Worm (Caenorhabditis elegans) whole organism, L3 larva: ENCODE data around the gene sbsp-1.
A peak's percentile ranks its signal among the peaks of the same experiment; 100 is the strongest.
"Not testable (repeated sequence)": the region's sequence is repeated elsewhere in the genome, so short reads cannot be mapped to it uniquely, and the experiment has no call there.

Experiments
- R02D3.7 ChIP-seq: fragments of 150-350 bp; optimal IDR thresholded peaks from 2 replicates; lab custom pipeline; 2014; ENCODE audit warnings: missing biosample characterization, missing genetic modification characterization
- ZK546.5 ChIP-seq: sonication (generic microtip); optimal IDR thresholded peaks from 2 replicates; lab custom pipeline; 2017; ENCODE audit warnings: missing biosample characterization, missing genetic modification characterization
- aly-2 ChIP-seq: fragments of 150-350 bp; optimal IDR thresholded peaks from 2 replicates; lab custom pipeline; 2014; ENCODE audit warnings: missing biosample characterization, missing genetic modification characterization
- ceh-28 ChIP-seq: fragments of 150-350 bp; optimal IDR thresholded peaks from 2 replicates; lab custom pipeline; 2014; ENCODE audit warnings: missing biosample characterization, missing genetic modification reagents, missing genetic modification characterization
- egl-27 ChIP-seq: sonication (generic microtip); optimal IDR thresholded peaks from 4 replicates; lab custom pipeline; 2017; ENCODE audit warnings: missing biosample characterization, missing genetic modification reagents, missing genetic modification characterization
- egl-5 ChIP-seq: fragments of 150-350 bp; optimal IDR thresholded peaks from 2 replicates; lab custom pipeline; 2017; ENCODE audit warnings: missing biosample characterization, missing genetic modification reagents, missing genetic modification characterization, inconsistent platforms
- elt-1 ChIP-seq: fragments of 150-350 bp; optimal IDR thresholded peaks from 2 replicates; lab custom pipeline; 2014; ENCODE audit warnings: missing biosample characterization, missing genetic modification characterization
- elt-2 ChIP-seq: sonication (generic microtip); optimal IDR thresholded peaks from 2 replicates; lab custom pipeline; 2016; ENCODE audit warnings: missing genetic modification reagents, mild to moderate bottlenecking, missing genetic modification characterization, missing compliant biosample characterization
- fkh-2 ChIP-seq: fragments of 150-350 bp; optimal IDR thresholded peaks from 2 replicates; lab custom pipeline; 2014; ENCODE audit warnings: missing biosample characterization, missing genetic modification reagents, missing genetic modification characterization
- hmg-11 ChIP-seq: sonication (generic microtip); optimal IDR thresholded peaks from 2 replicates; lab custom pipeline; 2016; ENCODE audit warnings: missing genetic modification characterization, missing compliant biosample characterization
- jun-1 ChIP-seq: fragments of 150-350 bp; optimal IDR thresholded peaks from 2 replicates; lab custom pipeline; 2014; ENCODE audit warnings: missing biosample characterization, missing genetic modification reagents, missing genetic modification characterization
- lin-15B ChIP-seq: fragments of 150-350 bp; optimal IDR thresholded peaks from 2 replicates; lab custom pipeline; 2014; ENCODE audit warnings: missing biosample characterization, missing genetic modification characterization
- lin-39 ChIP-seq: fragments of 150-350 bp; optimal IDR thresholded peaks from 2 replicates; lab custom pipeline; 2018; ENCODE audit warnings: missing biosample characterization, missing genetic modification reagents, missing genetic modification characterization
- mdl-1 ChIP-seq: fragments of 150-350 bp; optimal IDR thresholded peaks from 2 replicates; lab custom pipeline; 2014; ENCODE audit warnings: missing biosample characterization, missing genetic modification characterization
- mml-1 ChIP-seq: fragments of 150-350 bp; sonication (generic microtip); optimal IDR thresholded peaks from 3 replicates; lab custom pipeline; 2014; ENCODE audit warnings: missing biosample characterization, missing genetic modification characterization
- nfya-1 ChIP-seq: sonication (generic microtip); optimal IDR thresholded peaks from 2 replicates; lab custom pipeline; 2017; ENCODE audit warnings: missing genetic modification characterization, mild to moderate bottlenecking, missing compliant biosample characterization, antibody characterized with exemption, moderate library complexity; ENCODE audit not compliant: insufficient read depth
- nhr-11 ChIP-seq: fragments of 150-350 bp; optimal IDR thresholded peaks from 2 replicates; lab custom pipeline; 2014; ENCODE audit warnings: missing biosample characterization, missing genetic modification characterization
- nhr-23 ChIP-seq: fragments of 150-350 bp; optimal IDR thresholded peaks from 2 replicates; lab custom pipeline; 2014; ENCODE audit warnings: missing biosample characterization, missing genetic modification reagents, missing genetic modification characterization
- nhr-237 ChIP-seq: fragments of 150-350 bp; optimal IDR thresholded peaks from 2 replicates; lab custom pipeline; 2014; ENCODE audit warnings: missing biosample characterization, missing genetic modification characterization
- nhr-28 ChIP-seq: fragments of 150-350 bp; optimal IDR thresholded peaks from 2 replicates; lab custom pipeline; 2014; ENCODE audit warnings: missing biosample characterization, missing genetic modification characterization
- nhr-43 ChIP-seq: sonication (generic microtip); optimal IDR thresholded peaks from 2 replicates; lab custom pipeline; 2016; ENCODE audit warnings: mild to moderate bottlenecking, missing genetic modification characterization, missing compliant biosample characterization; ENCODE audit not compliant: poor library complexity, severe bottlenecking
- pha-4 ChIP-seq: fragments of 150-350 bp; optimal IDR thresholded peaks from 2 replicates; lab custom pipeline; 2014; ENCODE audit warnings: missing biosample characterization, missing genetic modification reagents, missing genetic modification characterization
- pqm-1 ChIP-seq: fragments of 150-350 bp; optimal IDR thresholded peaks from 2 replicates; lab custom pipeline; 2017; ENCODE audit warnings: missing biosample characterization, missing genetic modification characterization, inconsistent platforms
- sea-2 ChIP-seq: fragments of 150-350 bp; sonication (generic microtip); optimal IDR thresholded peaks from 4 replicates; lab custom pipeline; 2014; ENCODE audit warnings: missing biosample characterization, missing genetic modification reagents, missing genetic modification characterization
- skn-1 ChIP-seq: fragments of 150-350 bp; optimal IDR thresholded peaks from 2 replicates; lab custom pipeline; 2014; ENCODE audit warnings: missing biosample characterization, missing genetic modification characterization
- snpc-4 ChIP-seq: fragments of 150-350 bp; optimal IDR thresholded peaks from 2 replicates; lab custom pipeline; 2014; ENCODE audit warnings: missing biosample characterization, missing genetic modification characterization
- unc-39 ChIP-seq: sonication (generic microtip); optimal IDR thresholded peaks from 4 replicates; lab custom pipeline; 2017; ENCODE audit warnings: missing biosample characterization, missing genetic modification characterization
- unc-62 ChIP-seq: fragments of 150-350 bp; sonication (generic microtip); optimal IDR thresholded peaks from 4 replicates; lab custom pipeline; 2014; ENCODE audit warnings: missing biosample characterization, missing genetic modification reagents, missing genetic modification characterization
- zag-1 ChIP-seq: fragments of 150-350 bp; optimal IDR thresholded peaks from 2 replicates; lab custom pipeline; 2014; ENCODE audit warnings: missing biosample characterization, missing genetic modification characterization
- ztf-11 ChIP-seq: fragments of 150-350 bp; optimal IDR thresholded peaks from 2 replicates; lab custom pipeline; 2014; ENCODE audit warnings: missing biosample characterization, missing genetic modification characterization
- ztf-4 ChIP-seq: fragments of 150-350 bp; optimal IDR thresholded peaks from 2 replicates; lab custom pipeline; 2014; ENCODE audit warnings: missing biosample characterization, missing genetic modification characterization

sbsp-1 gene

DNA sequence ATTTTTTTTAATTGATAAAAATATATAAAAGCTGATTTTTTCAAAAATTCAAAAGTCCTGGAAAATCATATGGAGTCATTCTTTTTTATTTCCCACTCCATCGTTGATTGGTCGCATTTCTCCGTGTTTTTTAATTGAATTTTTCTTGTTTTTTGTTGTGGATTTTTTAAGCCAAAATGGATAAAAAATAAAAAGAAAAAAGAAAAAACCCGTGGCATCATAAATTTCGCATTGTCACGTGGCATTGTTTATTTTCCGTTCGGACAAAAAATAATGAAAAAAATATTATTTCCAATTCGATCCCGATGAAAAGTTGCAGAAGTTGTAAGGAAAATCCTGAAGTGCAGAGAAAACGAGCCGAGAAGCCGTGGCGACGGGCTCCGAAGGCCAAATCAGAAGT is 27.1 kb upstream of the sbsp-1 start, which contains the start of gene klp-7:
klp-7 (plus strand) TSS at position 301 of the 400 bp plus-strand sequence.
- not testable (repeated sequence) for TF ChIP-seq ZK546.5, unc-39, jun-1 (tag; lab: Kevin White, UChicago)

DNA sequence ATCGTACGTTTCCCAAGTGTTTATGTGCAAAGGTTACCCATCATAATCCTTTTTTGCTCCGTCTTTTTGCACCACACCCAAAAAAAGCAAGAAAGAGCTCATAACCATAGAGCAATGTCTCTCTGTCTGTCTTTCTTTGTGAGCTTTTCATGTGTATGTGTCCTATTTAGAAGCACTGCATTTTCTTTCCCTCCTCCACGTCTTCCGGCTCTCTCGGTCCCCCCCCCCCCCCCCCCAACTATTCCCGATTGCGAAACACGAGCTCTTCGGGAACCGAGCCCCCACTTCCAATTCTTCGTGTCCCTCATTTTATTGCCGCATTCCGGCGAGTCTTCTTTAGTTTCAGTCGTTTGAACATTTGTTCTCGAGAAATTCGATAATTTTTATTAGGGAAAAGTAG is 25.9 kb upstream of the sbsp-1 start:
- TF ChIP-seq ztf-4 (tag; lab: Kevin White, UChicago) (no peak), skn-1 (no peak), elt-1 (no peak), elt-2 (tag; lab: Kevin White, UChicago) (no peak), R02D3.7 (tag; lab: Kevin White, UChicago) (no peak), ZK546.5 (tag; lab: Kevin White, UChicago) (no peak), mdl-1 (tag; lab: Kevin White, UChicago) (no peak), sea-2 (GFP tag; lab: Kevin White, UChicago) (no peak), aly-2 (no peak), nhr-28 (tag; lab: Kevin White, UChicago) (no peak), zag-1 (tag; lab: Kevin White, UChicago) (no peak)

DNA sequence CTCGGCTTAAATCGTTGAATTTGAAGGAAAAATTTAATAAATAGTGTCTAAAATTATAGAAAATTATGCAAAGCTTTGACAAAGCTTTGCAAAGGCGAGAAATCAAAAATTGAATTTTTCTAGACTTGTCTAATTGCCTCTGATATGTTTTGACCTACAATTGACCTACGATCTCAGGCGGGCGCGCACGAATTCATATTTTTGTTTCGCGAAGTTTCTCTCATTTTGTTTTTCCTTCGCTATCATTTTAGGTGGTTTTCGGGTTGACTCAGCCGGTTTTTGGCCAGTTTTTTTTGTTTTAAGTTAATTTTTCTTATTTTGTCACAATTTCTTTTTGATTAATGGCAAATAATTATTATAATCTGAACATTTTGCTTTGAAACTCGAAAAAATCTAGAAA is 25.5 kb upstream of the sbsp-1 start:
- TF ChIP-seq ztf-11 (tag; lab: Kevin White, UChicago) (no peak), mml-1 (tag; lab: Kevin White, UChicago) (no peak), hmg-11 (tag; lab: Kevin White, UChicago) (no peak), zag-1 (tag; lab: Kevin White, UChicago) (no peak), egl-27 (no peak), unc-62 (no peak), snpc-4 (tag; lab: Kevin White, UChicago) (no peak), lin-39 (tag; lab: Kevin White, UChicago) (no peak), nhr-43 (tag; lab: Kevin White, UChicago) (no peak), unc-39 (tag; lab: Kevin White, UChicago) (no peak), nhr-11 (tag; lab: Kevin White, UChicago) (no peak), sea-2 (GFP tag; lab: Kevin White, UChicago) (no peak), fkh-2 (no peak), pqm-1 (tag; lab: Kevin White, UChicago) (no peak), ZK546.5 (tag; lab: Kevin White, UChicago) (no peak), ztf-4 (tag; lab: Kevin White, UChicago) (no peak)
- TF ChIP-seq, all 47 proteins: peak for 0

DNA sequence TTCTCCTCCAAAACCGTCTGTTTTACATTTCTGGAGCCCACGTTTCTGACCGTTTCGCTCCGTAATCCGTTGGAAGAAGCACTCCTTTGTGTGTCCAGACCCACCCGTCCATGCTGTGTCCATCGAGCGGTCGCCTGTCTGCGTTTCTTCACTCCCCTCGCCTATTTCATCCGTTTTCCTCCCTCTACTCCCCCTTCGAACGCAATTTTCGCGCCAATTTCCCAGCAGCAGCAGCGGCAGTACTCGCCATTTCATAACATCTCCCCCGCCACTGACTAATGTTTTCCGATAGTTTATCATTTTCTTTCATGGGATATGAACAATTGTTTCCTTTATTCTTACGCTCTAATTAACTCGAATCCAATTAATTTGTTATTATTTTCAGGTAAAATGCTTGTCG is 24.8 kb upstream of the sbsp-1 start:
- TF ChIP-seq nhr-28 (tag; lab: Kevin White, UChicago) (no peak), lin-39 (tag; lab: Kevin White, UChicago) (peak; percentile 66), hmg-11 (tag; lab: Kevin White, UChicago) (peak; percentile 83), nfya-1 (tag; lab: Kevin White, UChicago) (peak; percentile 42), egl-5 (tag; lab: Kevin White, UChicago) (no peak), lin-15B (peak; percentile 42), elt-2 (tag; lab: Kevin White, UChicago) (peak; percentile 0), aly-2 (no peak)

DNA sequence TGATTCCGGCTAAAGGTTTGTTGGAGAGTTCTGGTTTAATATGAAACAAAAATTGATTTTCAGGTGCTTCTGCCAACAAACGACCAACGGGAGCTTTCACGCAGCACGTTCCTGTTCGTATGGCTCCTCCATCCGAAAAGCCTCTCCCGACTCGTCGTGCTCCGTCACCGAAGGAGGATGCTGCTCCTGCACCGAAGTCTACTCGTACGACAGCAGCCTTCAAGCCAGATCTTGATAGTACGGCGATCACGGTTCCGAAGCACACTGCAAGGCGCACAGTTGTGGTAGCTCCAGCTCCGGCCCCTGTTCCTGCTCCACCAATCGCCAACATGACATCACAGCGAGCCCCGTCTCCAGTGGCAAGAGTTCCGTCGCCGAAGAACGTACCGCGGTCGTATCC is 23.9 kb upstream of the sbsp-1 start:
- TF ChIP-seq elt-1 (no peak), pha-4 (tag; lab: Kevin White, UChicago) (no peak), sea-2 (GFP tag; lab: Kevin White, UChicago) (no peak), pqm-1 (tag; lab: Kevin White, UChicago) (no peak), nhr-28 (tag; lab: Kevin White, UChicago) (no peak), snpc-4 (tag; lab: Kevin White, UChicago) (no peak), nhr-237 (tag; lab: Kevin White, UChicago) (no peak)

DNA sequence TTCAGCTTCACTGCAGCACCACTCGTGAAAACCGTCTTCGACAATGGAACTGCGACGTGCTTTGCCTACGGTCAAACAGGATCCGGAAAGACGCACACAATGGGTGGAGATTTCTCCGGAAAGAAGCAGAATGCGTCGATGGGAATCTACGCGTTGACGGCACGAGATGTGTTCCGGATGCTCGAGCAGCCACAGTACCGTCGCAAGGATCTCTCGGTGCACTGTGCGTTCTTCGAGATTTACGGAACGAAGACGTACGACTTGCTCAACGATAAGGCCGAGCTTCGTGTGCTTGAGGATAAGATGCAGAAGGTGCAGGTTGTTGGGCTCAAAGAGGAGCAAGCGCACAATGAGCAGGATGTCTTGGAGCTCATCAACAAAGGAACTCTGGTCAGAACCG is 23.2 kb upstream of the sbsp-1 start:
- TF ChIP-seq nhr-23 (tag; lab: Kevin White, UChicago) = no peak
- TF ChIP-seq pqm-1 (tag; lab: Kevin White, UChicago) = no peak
- no peak for TF ChIP-seq jun-1 (tag; lab: Kevin White, UChicago)
- TF ChIP-seq ceh-28 (tag; lab: Kevin White, UChicago) = no peak
- TF ChIP-seq, all 47 proteins: peak for 0
